Worm (Caenorhabditis elegans) whole organism, early embryonic: ENCODE results near the gene arid-1.

ENCODE experiments used
- B0310.2 ChIP-seq: sonication (generic microtip); optimal IDR thresholded peaks from 2 replicates; lab custom pipeline; 2016; ENCODE audit warnings: mild to moderate bottlenecking, missing genetic modification characterization, missing compliant biosample characterization
- F13C5.2 ChIP-seq: sonication (generic microtip); optimal IDR thresholded peaks from 2 replicates; lab custom pipeline; 2017; ENCODE audit warnings: mild to moderate bottlenecking, missing genetic modification characterization, inconsistent platforms, missing compliant biosample characterization
- aly-1 ChIP-seq: sonication (generic microtip); optimal IDR thresholded peaks from 2 replicates; lab custom pipeline; 2016; ENCODE audit warnings: missing genetic modification characterization, missing compliant biosample characterization
- ama-1 ChIP-seq: fragments of 150-350 bp; optimal IDR thresholded peaks from 2 replicates; lab custom pipeline; 2014
- flt-1 ChIP-seq: fragments of 200-800 bp; sonication (Bioruptor generic); IDR thresholded peaks from 2 replicates; pipeline ENCODE4 v1.3.6; 2022; ENCODE audit warnings: missing genetic modification characterization, missing compliant biosample characterization
- hmbx-1 ChIP-seq: sonication (generic microtip); optimal IDR thresholded peaks from 2 replicates; lab custom pipeline; 2016; ENCODE audit warnings: mild to moderate bottlenecking, missing genetic modification characterization, missing compliant biosample characterization
- hnd-1 ChIP-seq: sonication (generic microtip); optimal IDR thresholded peaks from 2 replicates; lab custom pipeline; 2016; ENCODE audit warnings: missing genetic modification characterization, missing compliant biosample characterization
- pes-1 ChIP-seq: fragments of 200-800 bp; sonication (Bioruptor generic); IDR thresholded peaks from 2 replicates; pipeline ENCODE4 v1.3.6; 2022; ENCODE audit warnings: missing genetic modification reagents, missing genetic modification characterization, missing compliant biosample characterization
- scrt-1 ChIP-seq: fragments of 200-800 bp; sonication (Bioruptor generic); IDR thresholded peaks from 2 replicates; pipeline ENCODE4 v1.3.6; 2022; ENCODE audit warnings: missing genetic modification characterization, missing compliant biosample characterization
- tbx-11 ChIP-seq: fragments of 200-800 bp; sonication (Bioruptor generic); IDR thresholded peaks from 2 replicates; pipeline ENCODE4 v1.3.6; 2022; ENCODE audit warnings: missing genetic modification characterization, missing compliant biosample characterization
- tbx-37 ChIP-seq: fragments of 200-800 bp; sonication (Bioruptor generic); conservative IDR thresholded peaks from 2 replicates; pipeline ENCODE4 v1.3.6; 2022; ENCODE audit warnings: missing genetic modification reagents, missing genetic modification characterization, missing compliant biosample characterization
- tra-4 ChIP-seq: sonication (generic microtip); optimal IDR thresholded peaks from 2 replicates; lab custom pipeline; 2017; ENCODE audit warnings: missing genetic modification characterization, missing compliant biosample characterization

- TF ChIP-seq tbx-11 (GFP tag; lab: Robert Waterston, UW) (no peak), hnd-1 (tag; lab: Kevin White, UChicago) (no peak), hmbx-1 (tag; lab: Kevin White, UChicago) (no peak), flt-1 (no peak), aly-1 (tag; lab: Kevin White, UChicago) (no peak), tbx-37 (GFP tag; lab: Robert Waterston, UW) (no peak), B0310.2 (tag; lab: Kevin White, UChicago) (no peak), pes-1 (no peak), ama-1 (lab: Kevin White, UChicago) (no peak), tra-4 (tag; lab: Kevin White, UChicago) (no peak), F13C5.2 (tag; lab: Kevin White, UChicago) (no peak), scrt-1 (GFP tag; lab: Robert Waterston, UW) (no peak)
Observed at ce11 chrV:176870-177467, 9.0 kb upstream of the arid-1 start, which contains the start of gene cul-3.
